Fruit fly (Drosophila melanogaster) Kc167 (cell line): ENCODE measurements around the gene DNAlig3.

Experiments
- Myc ChIP-seq: fragments of >200 bp; optimal IDR thresholded peaks from 2 replicates; lab custom pipeline; 2017; ENCODE audit warnings: missing external identifiers
- Sin3A ChIP-seq: fragments of >200 bp; optimal IDR thresholded peaks from 2 replicates; lab custom pipeline; 2018; ENCODE audit warnings: missing external identifiers
- h ChIP-seq: fragments of >200 bp; optimal IDR thresholded peaks from 3 replicates; lab custom pipeline; 2018; ENCODE audit warnings: missing external identifiers
- insv ChIP-seq: fragments of >200 bp; optimal IDR thresholded peaks from 3 replicates; lab custom pipeline; 2018; ENCODE audit warnings: missing external identifiers
- psq ChIP-seq: fragments of >200 bp; optimal IDR thresholded peaks from 2 replicates; lab custom pipeline; 2017; ENCODE audit warnings: missing external identifiers

DNA sequence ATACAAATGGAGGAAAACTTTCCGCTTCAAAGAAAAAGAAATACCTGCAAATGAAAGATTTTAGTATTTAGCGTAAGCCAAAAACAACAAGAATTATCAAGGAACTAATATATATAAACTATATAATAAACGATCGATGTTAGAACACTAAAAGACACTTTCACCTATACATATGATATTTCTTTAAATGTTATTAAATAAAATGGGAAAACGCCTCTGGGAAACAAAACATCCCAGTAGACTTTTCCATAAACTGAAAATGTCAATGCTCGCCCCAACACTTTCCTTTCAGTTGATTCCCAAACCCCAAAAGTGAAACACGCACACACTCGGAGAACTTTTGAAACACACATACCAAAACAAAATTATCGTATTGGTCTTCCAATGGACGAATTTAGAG lies 45.7 kb upstream of the DNAlig3 start, which contains the start of gene vrs:
- TF ChIP-seq Myc (lab: Kevin White, UChicago) (no peak), psq (lab: Kevin White, UChicago) (no peak), insv (lab: Kevin White, UChicago) (no peak), Sin3A (lab: Kevin White, UChicago) (no peak), h (lab: Kevin White, UChicago) (no peak)
